Worm (Caenorhabditis elegans) whole organism, early embryonic: Measurements from ENCODE around the gene R11D1.3.

Experiments used
- aly-1 ChIP-seq: sonication (generic microtip); optimal IDR thresholded peaks from 2 replicates; lab custom pipeline; 2016; ENCODE audit warnings: missing genetic modification characterization, missing compliant biosample characterization
- ama-1 ChIP-seq: fragments of 150-350 bp; optimal IDR thresholded peaks from 2 replicates; lab custom pipeline; 2014
- flt-1 ChIP-seq: fragments of 200-800 bp; sonication (Bioruptor generic); IDR thresholded peaks from 2 replicates; pipeline ENCODE4 v1.3.6; 2022; ENCODE audit warnings: missing genetic modification characterization, missing compliant biosample characterization
- hmbx-1 ChIP-seq: sonication (generic microtip); optimal IDR thresholded peaks from 2 replicates; lab custom pipeline; 2016; ENCODE audit warnings: mild to moderate bottlenecking, missing genetic modification characterization, missing compliant biosample characterization
- scrt-1 ChIP-seq: fragments of 200-800 bp; sonication (Bioruptor generic); IDR thresholded peaks from 2 replicates; pipeline ENCODE4 v1.3.6; 2022; ENCODE audit warnings: missing genetic modification characterization, missing compliant biosample characterization

DNA sequence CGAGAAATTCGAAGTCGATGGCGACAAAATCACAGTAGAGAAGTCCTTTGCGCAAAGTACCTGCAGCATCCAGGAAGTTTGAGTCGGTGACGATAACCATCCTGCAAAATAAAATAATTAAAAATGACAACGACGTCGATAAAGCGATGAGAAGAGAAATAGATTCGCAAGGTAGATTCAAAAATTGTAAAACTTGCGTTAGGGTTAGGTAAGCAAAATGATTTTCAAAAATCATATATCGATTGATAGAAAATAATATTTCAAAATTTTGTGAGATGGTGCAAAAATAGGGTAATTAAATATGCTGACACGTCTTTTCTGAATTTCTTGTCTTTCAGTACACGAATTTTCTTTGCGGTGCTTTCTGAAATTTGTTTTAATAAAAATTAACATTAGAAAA, 16.7 kb downstream of the R11D1.3 start, which contains the start of gene parn-1:
- no peak for TF ChIP-seq scrt-1 (GFP tag; lab: Robert Waterston, UW)
- TF ChIP-seq hmbx-1 (tag; lab: Kevin White, UChicago) = no peak
- no peak for TF ChIP-seq ama-1 (lab: Kevin White, UChicago)
- TF ChIP-seq aly-1 (tag; lab: Kevin White, UChicago) = no peak
- TF ChIP-seq flt-1 (GFP tag; lab: Robert Waterston, UW) = no peak
